Fruit fly (Drosophila melanogaster) whole organism, embryonic: ENCODE data around the gene CheA75a.

Experiments used
- Bteb2 ChIP-seq: fragments of 200-800 bp; sonication (Bioruptor generic); optimal IDR thresholded peaks from 2 replicates; lab custom pipeline; 2016; ENCODE audit warnings: missing biosample characterization, missing genetic modification characterization
- CG1024 ChIP-seq: fragments of 200-800 bp; sonication (Bioruptor generic); IDR thresholded peaks from 2 replicates; pipeline ENCODE4 v1.3.6; 2022; ENCODE audit warnings: missing biosample characterization, missing genetic modification characterization
- CG10321 ChIP-seq: fragments of 200-800 bp; sonication (Bioruptor generic); IDR thresholded peaks from 2 replicates; pipeline ENCODE4 v1.3.6; 2022; ENCODE audit warnings: missing biosample characterization, missing genetic modification characterization
- CG10543 ChIP-seq: fragments of 200-800 bp; sonication (Bioruptor generic); optimal IDR thresholded peaks from 3 replicates; lab custom pipeline; 2017; ENCODE audit warnings: missing biosample characterization, mild to moderate bottlenecking, missing genetic modification characterization, moderate library complexity
- CG12659 ChIP-seq: fragments of 200-800 bp; sonication (Bioruptor generic); optimal IDR thresholded peaks from 3 replicates; lab custom pipeline; 2017; ENCODE audit warnings: mild to moderate bottlenecking, missing biosample characterization, missing genetic modification reagents, missing genetic modification characterization
- CG15601 ChIP-seq: fragments of 200-800 bp; sonication (Bioruptor generic); optimal IDR thresholded peaks from 3 replicates; lab custom pipeline; 2019; ENCODE audit warnings: missing biosample characterization, mild to moderate bottlenecking, missing genetic modification characterization, moderate library complexity
- CG17186 ChIP-seq: fragments of 200-800 bp; sonication (Bioruptor generic); optimal IDR thresholded peaks from 3 replicates; lab custom pipeline; 2017; ENCODE audit warnings: missing biosample characterization, missing genetic modification reagents, missing genetic modification characterization
- CG17385 ChIP-seq: fragments of 200-800 bp; sonication (Bioruptor generic); optimal IDR thresholded peaks from 3 replicates; lab custom pipeline; 2018; ENCODE audit warnings: missing biosample characterization, mild to moderate bottlenecking, missing genetic modification characterization
- CG30403 ChIP-seq: fragments of 200-800 bp; sonication (Bioruptor generic); optimal IDR thresholded peaks from 3 replicates; lab custom pipeline; 2016; ENCODE audit warnings: missing biosample characterization, missing genetic modification characterization
- CG34422 ChIP-seq: fragments of 200-800 bp; sonication (Bioruptor generic); IDR thresholded peaks from 3 replicates; pipeline ENCODE4 v1.3.6; 2022; ENCODE audit warnings: missing biosample characterization, missing genetic modification characterization
- CG4820 ChIP-seq: fragments of 200-800 bp; sonication (Bioruptor generic); optimal IDR thresholded peaks from 3 replicates; lab custom pipeline; 2016; ENCODE audit warnings: missing biosample characterization, missing genetic modification characterization
- CG4854 ChIP-seq: fragments of 200-800 bp; sonication (Bioruptor generic); optimal IDR thresholded peaks from 2 replicates; lab custom pipeline; 2016; ENCODE audit warnings: missing biosample characterization, missing genetic modification characterization, inconsistent platforms
- CG5180 ChIP-seq: fragments of 200-800 bp; sonication (Bioruptor generic); optimal IDR thresholded peaks from 3 replicates; lab custom pipeline; 2017; ENCODE audit warnings: missing biosample characterization, missing genetic modification characterization, mild to moderate bottlenecking, moderate library complexity, missing genetic modification reagents
- CG6813 ChIP-seq: fragments of 200-800 bp; sonication (Bioruptor generic); optimal IDR thresholded peaks from 2 replicates; lab custom pipeline; 2017; ENCODE audit warnings: missing biosample characterization, missing genetic modification characterization, mild to moderate bottlenecking, moderate library complexity, missing genetic modification reagents
- CG8089 ChIP-seq: fragments of 200-800 bp; sonication (Bioruptor generic); optimal IDR thresholded peaks from 3 replicates; lab custom pipeline; 2016; ENCODE audit warnings: missing biosample characterization, missing genetic modification characterization
- CG8290 ChIP-seq, 3 experiments: fragments of 200-800 bp; sonication (Bioruptor generic); optimal IDR thresholded peaks; 2 replicates each; lab custom pipeline; 2016 to 2019; ENCODE audit warnings: missing biosample characterization in 3 of 3, missing genetic modification characterization in 3 of 3, mild to moderate bottlenecking in 2 of 3, moderate library complexity in 1 of 3
- CG8765 ChIP-seq: fragments of 200-800 bp; sonication (Bioruptor generic); IDR thresholded peaks from 2 replicates; pipeline ENCODE4 v1.3.6; 2022; ENCODE audit warnings: missing biosample characterization, missing genetic modification characterization
- CG8944 ChIP-seq: fragments of 200-800 bp; sonication (Bioruptor generic); optimal IDR thresholded peaks from 3 replicates; lab custom pipeline; 2016; ENCODE audit warnings: missing biosample characterization, missing genetic modification characterization
- CTCF ChIP-seq: fragments of 200-800 bp; sonication (Bioruptor generic); optimal IDR thresholded peaks from 2 replicates; lab custom pipeline; 2017; ENCODE audit warnings: missing biosample characterization, mild to moderate bottlenecking, missing genetic modification characterization, moderate library complexity
- Deaf1 ChIP-seq: fragments of 200-800 bp; optimal IDR thresholded peaks from 3 replicates; lab custom pipeline; 2019; ENCODE audit warnings: missing biosample characterization, mild to moderate bottlenecking, missing genetic modification characterization, moderate library complexity
- Doc3 ChIP-seq: fragments of 200-800 bp; sonication (Bioruptor generic); IDR thresholded peaks from 3 replicates; pipeline ENCODE4 v1.3.6; 2022; ENCODE audit warnings: missing biosample characterization, missing genetic modification characterization; ENCODE audit not compliant: partially characterized antibody
- Dp ChIP-seq: fragments of 200-800 bp; sonication (Bioruptor generic); optimal IDR thresholded peaks from 2 replicates; lab custom pipeline; 2018; ENCODE audit warnings: missing biosample characterization, mild to moderate bottlenecking, missing genetic modification characterization, moderate library complexity
- E2f1 ChIP-seq: fragments of 200-800 bp; sonication (Bioruptor generic); IDR thresholded peaks from 2 replicates; pipeline ENCODE4 v1.3.6; 2022; ENCODE audit warnings: missing biosample characterization, missing genetic modification characterization
- H2.0 ChIP-seq: fragments of 200-800 bp; sonication (Bioruptor generic); IDR thresholded peaks from 2 replicates; pipeline ENCODE4 v1.3.6; 2022; ENCODE audit warnings: missing biosample characterization, missing genetic modification characterization
- Jarid2 ChIP-seq: fragments of 200-800 bp; sonication (Bioruptor generic); optimal IDR thresholded peaks from 3 replicates; lab custom pipeline; 2017; ENCODE audit warnings: mild to moderate bottlenecking, missing biosample characterization, missing genetic modification reagents, missing genetic modification characterization
- Max ChIP-seq: fragments of 200-800 bp; sonication (Bioruptor generic); optimal IDR thresholded peaks from 2 replicates; lab custom pipeline; 2016; ENCODE audit warnings: missing biosample characterization, mild to moderate bottlenecking, missing genetic modification characterization
- Mes4 ChIP-seq: fragments of 200-800 bp; sonication (Bioruptor generic); optimal IDR thresholded peaks from 2 replicates; lab custom pipeline; 2016; ENCODE audit warnings: missing biosample characterization, missing genetic modification characterization
- NC2β ChIP-seq: fragments of 200-800 bp; sonication (Bioruptor generic); optimal IDR thresholded peaks from 2 replicates; lab custom pipeline; 2016; ENCODE audit warnings: missing biosample characterization, missing genetic modification characterization
- Oaz ChIP-seq: fragments of 200-800 bp; sonication (Bioruptor generic); IDR thresholded peaks from 2 replicates; pipeline ENCODE4 v1.3.6; 2022; ENCODE audit warnings: missing biosample characterization, missing genetic modification characterization
- Ravus ChIP-seq: fragments of 200-800 bp; sonication (Bioruptor generic); IDR thresholded peaks from 2 replicates; pipeline ENCODE4 v1.3.6; 2022; ENCODE audit warnings: missing biosample characterization, missing genetic modification characterization
- Stat92E ChIP-seq, 3 experiments: fragments of >200 bp in 2 of 3; fragments of 200-800 bp in 1 of 3; sonication (Bioruptor generic) in 1 of 3; optimal IDR thresholded peaks; 2 replicates each; lab custom pipeline; 2017 to 2019; ENCODE audit warnings: missing biosample characterization in 3 of 3, missing genetic modification characterization in 3 of 3, mild to moderate bottlenecking in 1 of 3, moderate library complexity in 1 of 3
- Taf1 ChIP-seq: fragments of 200-800 bp; sonication (Bioruptor generic); IDR thresholded peaks from 2 replicates; pipeline ENCODE4 v1.3.6; 2022; ENCODE audit warnings: missing biosample characterization, missing genetic modification characterization
- abd-A ChIP-seq: fragments of 200-800 bp; sonication (Bioruptor generic); optimal IDR thresholded peaks from 3 replicates; lab custom pipeline; 2019; ENCODE audit warnings: missing biosample characterization, mild to moderate bottlenecking, missing genetic modification characterization, moderate library complexity
- bsh ChIP-seq, 2 experiments: fragments of 200-800 bp; sonication (Bioruptor generic); optimal IDR thresholded peaks; 2 replicates each; lab custom pipeline; 2017 to 2018; ENCODE audit warnings: mild to moderate bottlenecking in 2 of 2, missing biosample characterization in 2 of 2, missing genetic modification characterization in 2 of 2, moderate library complexity in 1 of 2
- chm ChIP-seq: fragments of 200-800 bp; sonication (Bioruptor generic); IDR thresholded peaks from 2 replicates; pipeline ENCODE4 v1.3.6; 2022; ENCODE audit warnings: missing biosample characterization, missing genetic modification characterization
- cwo ChIP-seq: fragments of 200-800 bp; sonication (Bioruptor generic); optimal IDR thresholded peaks from 3 replicates; lab custom pipeline; 2017; ENCODE audit warnings: missing biosample characterization, missing genetic modification characterization, mild to moderate bottlenecking, moderate library complexity, missing genetic modification reagents
- dati ChIP-seq: fragments of 200-800 bp; sonication (Bioruptor generic); IDR thresholded peaks from 2 replicates; pipeline ENCODE4 v1.3.6; 2022; ENCODE audit warnings: missing biosample characterization, missing genetic modification characterization
- kah ChIP-seq: fragments of 200-800 bp; sonication (Bioruptor generic); optimal IDR thresholded peaks from 2 replicates; lab custom pipeline; 2018; ENCODE audit warnings: missing biosample characterization, mild to moderate bottlenecking, missing genetic modification characterization
- lab ChIP-seq: fragments of 200-800 bp; sonication (Bioruptor generic); optimal IDR thresholded peaks from 3 replicates; lab custom pipeline; 2017; ENCODE audit warnings: missing biosample characterization, missing genetic modification characterization, mild to moderate bottlenecking, moderate library complexity, missing genetic modification reagents
- maf-S ChIP-seq: fragments of 200-800 bp; sonication (Bioruptor generic); optimal IDR thresholded peaks from 2 replicates; lab custom pipeline; 2016; ENCODE audit warnings: missing biosample characterization, missing genetic modification characterization
- oc ChIP-seq: fragments of 200-800 bp; sonication (Bioruptor generic); optimal IDR thresholded peaks from 2 replicates; lab custom pipeline; 2018; ENCODE audit warnings: missing biosample characterization, mild to moderate bottlenecking, missing genetic modification characterization, moderate library complexity
- org-1 ChIP-seq: fragments of 200-800 bp; sonication (Bioruptor generic); optimal IDR thresholded peaks from 2 replicates; lab custom pipeline; 2017; ENCODE audit warnings: missing biosample characterization, missing genetic modification characterization
- p53 ChIP-seq: fragments of 200-800 bp; sonication (Bioruptor generic); optimal IDR thresholded peaks from 2 replicates; lab custom pipeline; 2016; ENCODE audit warnings: missing biosample characterization, missing genetic modification characterization
- phol ChIP-seq: fragments of 200-800 bp; sonication (Bioruptor generic); optimal IDR thresholded peaks from 3 replicates; lab custom pipeline; 2018; ENCODE audit warnings: missing biosample characterization, mild to moderate bottlenecking, missing genetic modification characterization, moderate library complexity
- pros ChIP-seq: fragments of 200-800 bp; sonication (Bioruptor generic); optimal IDR thresholded peaks from 3 replicates; lab custom pipeline; 2019; ENCODE audit warnings: missing biosample characterization, mild to moderate bottlenecking, missing genetic modification characterization, moderate library complexity
- row ChIP-seq: fragments of 200-800 bp; sonication (Bioruptor generic); IDR thresholded peaks from 3 replicates; pipeline ENCODE4 v1.3.6; 2022; ENCODE audit warnings: missing biosample characterization, missing genetic modification characterization
- sisA ChIP-seq: fragments of 200-800 bp; sonication (Bioruptor generic); IDR thresholded peaks from 2 replicates; pipeline ENCODE4 v1.3.6; 2022; ENCODE audit warnings: missing biosample characterization, missing genetic modification characterization
- tx ChIP-seq: fragments of 200-800 bp; sonication (Bioruptor generic); optimal IDR thresholded peaks from 2 replicates; lab custom pipeline; 2016; ENCODE audit warnings: missing biosample characterization, missing genetic modification characterization
- unc-4 ChIP-seq: fragments of 200-800 bp; sonication (Bioruptor generic); IDR thresholded peaks from 2 replicates; pipeline ENCODE4 v1.3.6; 2022; ENCODE audit warnings: missing biosample characterization, missing genetic modification characterization; ENCODE audit not compliant: partially characterized antibody

CheA75a gene

dm6 chr3L:18234209-18234849 is 17.6 kb upstream of the CheA75a start (continued):
- TF ChIP-seq CG4820 (GFP tag; lab: Kevin White, UChicago) (no peak), CG8089 (GFP tag; lab: Kevin White, UChicago) (no peak), CG17186 (GFP tag; lab: Kevin White, UChicago) (no peak), Taf1 (GFP tag; lab: Robert Waterston, UW) (no peak), CG12659 (GFP tag; lab: Kevin White, UChicago) (no peak), Max (GFP tag; lab: Kevin White, UChicago) (no peak), CG17385 (GFP tag; lab: Kevin White, UChicago) (peak; percentile 33), cwo (GFP tag; lab: Kevin White, UChicago) (peak; percentile 0), H2.0 (GFP tag; lab: Robert Waterston, UW) (no peak), maf-S (no peak), CTCF (GFP tag; lab: Kevin White, UChicago) (peak; percentile 73), kah (GFP tag; lab: Kevin White, UChicago) (peak; percentile 70), dati (no peak), org-1 (GFP tag; lab: Kevin White, UChicago) (no peak), lab (GFP tag; lab: Kevin White, UChicago) (peak; percentile 57), CG8944 (GFP tag; lab: Kevin White, UChicago) (no peak), Deaf1 (tag; lab: Kevin White, UChicago) (peak; percentile 81), abd-A (peak; percentile 10), CG8765 (GFP tag; lab: Robert Waterston, UW) (no peak), CG34422 (GFP tag; lab: Robert Waterston, UW) (peak; percentile 69; the same call in 1 of the 3 replicates), CG8290 (GFP tag; optimal IDR thresholded peaks at IDR 0.05; lab: Kevin White, UChicago) (no peak), CG8290 (tag; optimal IDR thresholded peaks at IDR 0.05; lab: Kevin White, UChicago) (no peak), pros (GFP tag; lab: Kevin White, UChicago) (peak; percentile 25), CG1024 (no peak), sisA (no peak), Mes4 (GFP tag; lab: Kevin White, UChicago) (no peak), p53 (no peak), row (GFP tag; lab: Robert Waterston, UW) (peak; percentile 38; the same call in 1 of the 3 replicates), CG10543 (GFP tag; lab: Kevin White, UChicago) (peak; percentile 68), Oaz (GFP tag; lab: Robert Waterston, UW) (no peak), NC2β (GFP tag; lab: Kevin White, UChicago) (no peak), Doc3 (GFP tag; lab: Robert Waterston, UW) (peak; percentile 20; the same call in 2 of the 3 replicates), Bteb2 (no peak), CG4854 (GFP tag; lab: Kevin White, UChicago) (no peak), CG30403 (GFP tag; lab: Kevin White, UChicago) (no peak), CG6813 (GFP tag; lab: Kevin White, UChicago) (peak; percentile 5), bsh (GFP tag; optimal IDR thresholded peaks at IDR 0.05; lab: Kevin White, UChicago) (no peak), Stat92E (GFP tag; optimal IDR thresholded peaks at IDR 0.05; lab: Kevin White, UChicago) (no peak), chm (GFP tag; lab: Robert Waterston, UW) (0 out of 2 replicates have a peak, but pooled peaks have one; percentile 34), Dp (peak; percentile 61), oc (peak; percentile 21), phol (tag; lab: Kevin White, UChicago) (no peak), CG10321 (GFP tag; lab: Robert Waterston, UW) (no peak), Ravus (GFP tag; lab: Robert Waterston, UW) (no peak), tx (GFP tag; lab: Kevin White, UChicago) (no peak), CG15601 (peak; percentile 66), CG5180 (GFP tag; lab: Kevin White, UChicago) (peak; percentile 22), Jarid2 (GFP tag; lab: Kevin White, UChicago) (peak; percentile 25), unc-4 (GFP tag; lab: Robert Waterston, UW) (no peak), E2f1 (GFP tag; lab: Robert Waterston, UW) (peak; percentile 63; the same call in 1 of the 2 replicates)
